Worm (Caenorhabditis elegans): ENCODE results near the gene B0228.8.
A peak's percentile ranks its signal among the peaks of the same experiment; 100 is the strongest.

The B0228.8 gene

DNA sequence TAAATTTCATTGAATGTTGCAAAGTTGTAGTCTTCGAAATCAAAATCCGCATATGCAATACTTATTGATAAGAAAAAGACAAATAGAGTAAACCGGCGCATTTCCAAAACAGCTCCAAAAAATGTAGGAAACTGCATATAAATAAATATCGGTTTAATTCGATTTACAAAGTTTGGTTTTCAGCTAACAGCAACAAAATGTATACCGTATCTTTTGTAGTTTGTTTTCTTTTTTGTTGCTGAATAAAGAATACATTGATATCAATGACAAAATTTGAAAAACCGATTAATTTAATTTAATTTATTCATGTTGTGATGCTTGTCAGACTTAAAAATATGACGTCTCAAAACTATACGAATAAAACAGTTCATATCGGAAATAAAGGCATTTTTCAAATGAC is at the start of gene B0228.8:
Gene B0228.8 (minus strand): TSS at position 101 of the 400 bp plus-strand sequence.
- no peak for TF ChIP-seq pag-3 (tag; optimal IDR thresholded peaks at IDR 0.05; ENCODE audit: borderline replicate concordance)
- no peak for TF ChIP-seq pha-2 (tag; optimal IDR thresholded peaks at IDR 0.05)
- no peak for TF ChIP-seq ceh-34 (tag; optimal IDR thresholded peaks at IDR 0.05)
- no peak for TF ChIP-seq ceh-45 (GFP tag; IDR thresholded peaks at IDR 0.05)
- no peak for TF ChIP-seq hlh-8 (tag; optimal IDR thresholded peaks at IDR 0.05)
- TF ChIP-seq tbx-2 (tag; optimal IDR thresholded peaks at IDR 0.05) = no peak
- TF ChIP-seq elt-2 (tag; optimal IDR thresholded peaks at IDR 0.05) = no peak
- TF ChIP-seq K02D7.2 (tag; optimal IDR thresholded peaks at IDR 0.05) = no peak
- TF ChIP-seq ets-4 (tag; optimal IDR thresholded peaks at IDR 0.05) = no peak
- TF ChIP-seq ceh-18 (tag; optimal IDR thresholded peaks at IDR 0.05) = no peak
- TF ChIP-seq che-1 (tag; optimal IDR thresholded peaks at IDR 0.05) = no peak
- no peak for TF ChIP-seq madf-2 (tag; optimal IDR thresholded peaks at IDR 0.05)
- no peak for TF ChIP-seq ceh-6 (GFP tag; optimal IDR thresholded peaks at IDR 0.05)
- no peak for TF ChIP-seq nhr-11 (tag; optimal IDR thresholded peaks at IDR 0.05)
- TF ChIP-seq unc-3 (GFP tag; conservative IDR thresholded peaks at IDR 0.05) = no peak
- no peak for TF ChIP-seq unc-3 (tag; optimal IDR thresholded peaks at IDR 0.05)
- no peak for TF ChIP-seq hlh-13 (GFP tag; optimal IDR thresholded peaks at IDR 0.05)
- no peak for TF ChIP-seq C38D4.7 (GFP tag; optimal IDR thresholded peaks at IDR 0.05)

ce11 chrII:7810162-7810868 is 49.0 kb upstream of the B0228.8 start:
- TF ChIP-seq odd-2 (tag; optimal IDR thresholded peaks at IDR 0.05) (peak; percentile 3), ceh-6 (GFP tag; optimal IDR thresholded peaks at IDR 0.05) (no peak), rnt-1 (tag; optimal IDR thresholded peaks at IDR 0.05) (no peak), lim-6 (tag; optimal IDR thresholded peaks at IDR 0.05) (no peak), pag-3 (tag; optimal IDR thresholded peaks at IDR 0.05; ENCODE audit: borderline replicate concordance) (no peak), unc-55 (GFP tag; optimal IDR thresholded peaks at IDR 0.05) (peak; percentile 69)

DNA sequence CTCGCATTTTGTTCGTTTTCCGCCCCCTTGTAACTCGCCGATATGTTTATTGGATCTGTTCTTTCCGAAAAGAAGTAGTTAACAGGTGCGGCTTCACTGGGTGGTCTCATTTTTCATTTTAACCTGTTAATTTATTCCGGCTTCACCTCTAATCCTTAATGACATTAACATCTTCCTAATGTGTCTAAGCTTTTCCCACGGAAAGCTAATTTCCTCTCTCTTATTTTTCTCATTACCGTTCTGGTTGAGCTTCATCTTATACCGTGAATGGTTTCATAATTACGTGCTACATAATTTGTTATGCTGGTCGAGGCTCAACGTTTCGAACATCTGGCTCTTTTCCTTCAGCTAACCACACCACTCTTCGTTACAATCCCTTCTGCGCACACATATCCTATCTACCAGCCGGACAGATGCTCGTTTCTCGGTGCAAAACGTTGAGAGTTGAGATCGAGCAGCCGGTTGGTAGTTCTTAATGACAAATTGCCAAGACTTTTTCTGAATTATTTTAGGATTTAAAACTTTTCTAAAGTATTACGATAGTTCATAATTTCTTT is 48.1 kb upstream of the B0228.8 start:
- TF ChIP-seq ceh-24 (tag; optimal IDR thresholded peaks at IDR 0.05) = no peak
- TF ChIP-seq tbx-2 (tag; optimal IDR thresholded peaks at IDR 0.05) = peak; percentile 36
- peak; percentile 86 for TF ChIP-seq unc-42 (tag; optimal IDR thresholded peaks at IDR 0.05)

ce11 chrII:7808950-7809349 is 47.6 kb upstream of the B0228.8 start:
- peak; percentile 10 for TF ChIP-seq ceh-18 (tag; optimal IDR thresholded peaks at IDR 0.05)
- TF ChIP-seq tbx-7 (tag; optimal IDR thresholded peaks at IDR 0.05) = no peak
- peak; percentile 55 for TF ChIP-seq elt-2 (tag; optimal IDR thresholded peaks at IDR 0.05)
- peak; percentile 26 for TF ChIP-seq nfya-1 (tag; optimal IDR thresholded peaks at IDR 0.05)

ce11 chrII:7808153-7808552 is 46.8 kb upstream of the B0228.8 start:
- TF ChIP-seq ztf-16 (tag; optimal IDR thresholded peaks at IDR 0.05) (no peak), pros-1 (tag; optimal IDR thresholded peaks at IDR 0.05) (no peak), hlh-8 (tag; optimal IDR thresholded peaks at IDR 0.05) (no peak), ref-2 (tag; optimal IDR thresholded peaks at IDR 0.05) (no peak), hlh-6 (tag; optimal IDR thresholded peaks at IDR 0.05) (no peak), pag-3 (tag; optimal IDR thresholded peaks at IDR 0.05; ENCODE audit: borderline replicate concordance) (no peak), ceh-45 (GFP tag; IDR thresholded peaks at IDR 0.05) (no peak), ama-1 (optimal IDR thresholded peaks at IDR 0.05) (no peak), npax-4 (tag; optimal IDR thresholded peaks at IDR 0.05) (no peak), ceh-48 (tag; optimal IDR thresholded peaks at IDR 0.05) (no peak), elt-4 (tag; optimal IDR thresholded peaks at IDR 0.05) (no peak)

Data from whole organism, late embryonic.